Fruit fly (Drosophila melanogaster) whole organism, embryonic: ENCODE results near the gene CG7550.

Source experiments
- Ada2b ChIP-seq: fragments of 200-800 bp; sonication (Bioruptor generic); IDR thresholded peaks from 2 replicates; pipeline ENCODE4 v1.3.6; 2022; ENCODE audit warnings: missing biosample characterization, missing genetic modification characterization
- Antp ChIP-seq: fragments of 200-800 bp; sonication (Bioruptor generic); optimal IDR thresholded peaks from 3 replicates; lab custom pipeline; 2016; ENCODE audit warnings: missing biosample characterization, missing genetic modification characterization
- Atf6 ChIP-seq: fragments of 200-800 bp; sonication (Bioruptor generic); IDR thresholded peaks from 2 replicates; pipeline ENCODE4 v1.3.6; 2022; ENCODE audit warnings: missing biosample characterization, missing genetic modification characterization
- CG10267 ChIP-seq: fragments of 200-800 bp; sonication (Bioruptor generic); optimal IDR thresholded peaks from 2 replicates; lab custom pipeline; 2018; ENCODE audit warnings: missing biosample characterization, mild to moderate bottlenecking, missing genetic modification characterization, moderate library complexity
- CG10321 ChIP-seq: fragments of 200-800 bp; sonication (Bioruptor generic); IDR thresholded peaks from 2 replicates; pipeline ENCODE4 v1.3.6; 2022; ENCODE audit warnings: missing biosample characterization, missing genetic modification characterization
- CG10654 ChIP-seq: fragments of 200-800 bp; sonication (Bioruptor generic); optimal IDR thresholded peaks from 2 replicates; lab custom pipeline; 2016; ENCODE audit warnings: missing biosample characterization, missing genetic modification characterization
- CG12299 ChIP-seq: fragments of 200-800 bp; sonication (Bioruptor generic); optimal IDR thresholded peaks from 2 replicates; lab custom pipeline; 2018; ENCODE audit warnings: missing biosample characterization, mild to moderate bottlenecking, missing genetic modification characterization
- CG12659 ChIP-seq: fragments of 200-800 bp; sonication (Bioruptor generic); optimal IDR thresholded peaks from 3 replicates; lab custom pipeline; 2017; ENCODE audit warnings: mild to moderate bottlenecking, missing biosample characterization, missing genetic modification reagents, missing genetic modification characterization
- CG12744 ChIP-seq: fragments of 200-800 bp; sonication (Bioruptor generic); optimal IDR thresholded peaks from 2 replicates; lab custom pipeline; 2016; ENCODE audit warnings: missing biosample characterization, missing genetic modification characterization
- CG13424 ChIP-seq: fragments of 200-800 bp; sonication (Bioruptor generic); optimal IDR thresholded peaks from 2 replicates; lab custom pipeline; 2019; ENCODE audit warnings: missing biosample characterization, mild to moderate bottlenecking, missing genetic modification characterization, moderate library complexity
- CG15269 ChIP-seq: fragments of 200-800 bp; sonication (Bioruptor generic); optimal IDR thresholded peaks from 2 replicates; lab custom pipeline; 2018; ENCODE audit warnings: missing biosample characterization, mild to moderate bottlenecking, missing genetic modification characterization, moderate library complexity
- CG1603 ChIP-seq: fragments of 200-800 bp; sonication (Bioruptor generic); optimal IDR thresholded peaks from 2 replicates; lab custom pipeline; 2019; ENCODE audit warnings: missing biosample characterization, mild to moderate bottlenecking, missing genetic modification characterization, moderate library complexity
- CG17361 ChIP-seq: fragments of 200-800 bp; sonication (Bioruptor generic); IDR thresholded peaks from 3 replicates; pipeline ENCODE4 v1.3.6; 2022; ENCODE audit warnings: missing biosample characterization, missing genetic modification characterization
- CG17385 ChIP-seq: fragments of 200-800 bp; sonication (Bioruptor generic); optimal IDR thresholded peaks from 3 replicates; lab custom pipeline; 2018; ENCODE audit warnings: missing biosample characterization, mild to moderate bottlenecking, missing genetic modification characterization
- CG17568 ChIP-seq: fragments of 200-800 bp; sonication (Bioruptor generic); optimal IDR thresholded peaks from 2 replicates; lab custom pipeline; 2018; ENCODE audit warnings: missing biosample characterization, mild to moderate bottlenecking, missing genetic modification characterization, moderate library complexity
- CG2678 ChIP-seq: fragments of 200-800 bp; sonication (Bioruptor generic); optimal IDR thresholded peaks from 3 replicates; lab custom pipeline; 2019; ENCODE audit warnings: missing biosample characterization, mild to moderate bottlenecking, missing genetic modification characterization, moderate library complexity
- CG30403 ChIP-seq: fragments of 200-800 bp; sonication (Bioruptor generic); optimal IDR thresholded peaks from 3 replicates; lab custom pipeline; 2016; ENCODE audit warnings: missing biosample characterization, missing genetic modification characterization
- CG3407 ChIP-seq: fragments of 200-800 bp; sonication (Bioruptor generic); optimal IDR thresholded peaks from 2 replicates; lab custom pipeline; 2018; ENCODE audit warnings: missing biosample characterization, mild to moderate bottlenecking, missing genetic modification characterization
- CG4424 ChIP-seq: fragments of 200-800 bp; sonication (Bioruptor generic); optimal IDR thresholded peaks from 3 replicates; lab custom pipeline; 2016; ENCODE audit warnings: missing biosample characterization, missing genetic modification characterization
- CG6689 ChIP-seq: fragments of 200-800 bp; sonication (Bioruptor generic); IDR thresholded peaks from 2 replicates; pipeline ENCODE4 v1.3.6; 2022; ENCODE audit warnings: missing biosample characterization, missing genetic modification characterization
- CG7556 ChIP-seq: fragments of 200-800 bp; sonication (Bioruptor generic); optimal IDR thresholded peaks from 2 replicates; lab custom pipeline; 2017; ENCODE audit warnings: missing biosample characterization, mild to moderate bottlenecking, missing genetic modification characterization
- CG9215 ChIP-seq: fragments of 200-800 bp; sonication (Bioruptor generic); IDR thresholded peaks from 2 replicates; pipeline ENCODE4 v1.3.6; 2022; ENCODE audit warnings: missing biosample characterization, missing genetic modification characterization
- CG9932 ChIP-seq: fragments of 200-800 bp; sonication (Bioruptor generic); IDR thresholded peaks from 2 replicates; pipeline ENCODE4 v1.3.6; 2022; ENCODE audit warnings: missing biosample characterization, missing genetic modification characterization
- Doc2 ChIP-seq: fragments of 200-800 bp; sonication (Bioruptor generic); IDR thresholded peaks from 2 replicates; pipeline ENCODE4 v1.3.6; 2022; ENCODE audit warnings: missing biosample characterization, missing genetic modification characterization
- Hmr ChIP-seq: fragments of 200-800 bp; sonication (Bioruptor generic); optimal IDR thresholded peaks from 3 replicates; lab custom pipeline; 2017; ENCODE audit warnings: mild to moderate bottlenecking, missing biosample characterization, missing genetic modification reagents, missing genetic modification characterization
- Hr39 ChIP-seq: fragments of >200 bp; optimal IDR thresholded peaks from 2 replicates; lab custom pipeline; 2017
- NK7.1 ChIP-seq: fragments of 200-800 bp; sonication (Bioruptor generic); optimal IDR thresholded peaks from 3 replicates; lab custom pipeline; 2016; ENCODE audit warnings: missing biosample characterization, missing genetic modification characterization
- NfI ChIP-seq: fragments of 200-800 bp; sonication (Bioruptor generic); optimal IDR thresholded peaks from 3 replicates; lab custom pipeline; 2018; ENCODE audit warnings: missing biosample characterization, mild to moderate bottlenecking, missing genetic modification characterization, moderate library complexity
- Sry-β ChIP-seq: fragments of 200-800 bp; sonication (Bioruptor generic); optimal IDR thresholded peaks from 2 replicates; lab custom pipeline; 2018; ENCODE audit warnings: missing biosample characterization, mild to moderate bottlenecking, missing genetic modification characterization, moderate library complexity
- amos ChIP-seq: fragments of 200-800 bp; sonication (Bioruptor generic); IDR thresholded peaks from 2 replicates; pipeline ENCODE4 v1.3.6; 2022; ENCODE audit warnings: missing biosample characterization, missing genetic modification characterization; ENCODE audit not compliant: partially characterized antibody
- ase ChIP-seq: fragments of 200-800 bp; sonication (Bioruptor generic); IDR thresholded peaks from 3 replicates; pipeline ENCODE4 v1.3.6; 2022; ENCODE audit warnings: missing biosample characterization, missing genetic modification characterization
- corto ChIP-seq: fragments of 200-800 bp; sonication (Bioruptor generic); optimal IDR thresholded peaks from 2 replicates; lab custom pipeline; 2016; ENCODE audit warnings: missing biosample characterization, mild to moderate bottlenecking, missing genetic modification characterization, moderate library complexity
- disco-r ChIP-seq: fragments of 200-800 bp; sonication (Bioruptor generic); optimal IDR thresholded peaks from 2 replicates; lab custom pipeline; 2016; ENCODE audit warnings: missing biosample characterization, missing genetic modification characterization
- gcm ChIP-seq: fragments of 200-800 bp; sonication (Bioruptor generic); optimal IDR thresholded peaks from 2 replicates; lab custom pipeline; 2019; ENCODE audit warnings: missing biosample characterization, mild to moderate bottlenecking, missing genetic modification characterization, moderate library complexity
- jing ChIP-seq: fragments of 200-800 bp; sonication (Bioruptor generic); optimal IDR thresholded peaks from 2 replicates; lab custom pipeline; 2018; ENCODE audit warnings: missing biosample characterization, mild to moderate bottlenecking, missing genetic modification characterization
- jumu ChIP-seq: fragments of 200-800 bp; sonication (Bioruptor generic); optimal IDR thresholded peaks from 3 replicates; lab custom pipeline; 2016; ENCODE audit warnings: missing biosample characterization, missing genetic modification characterization
- ken ChIP-seq: fragments of 200-800 bp; sonication (Bioruptor generic); IDR thresholded peaks from 3 replicates; pipeline ENCODE4 v1.3.6; 2022; ENCODE audit warnings: missing biosample characterization, missing genetic modification characterization
- lmd ChIP-seq: fragments of 200-800 bp; sonication (Bioruptor generic); IDR thresholded peaks from 2 replicates; pipeline ENCODE4 v1.3.6; 2022; ENCODE audit warnings: missing biosample characterization, missing genetic modification characterization
- luna ChIP-seq: fragments of 200-800 bp; sonication (Bioruptor generic); optimal IDR thresholded peaks from 2 replicates; lab custom pipeline; 2016; ENCODE audit warnings: missing biosample characterization, missing genetic modification characterization
- mam ChIP-seq: fragments of 200-800 bp; sonication (Bioruptor generic); optimal IDR thresholded peaks from 3 replicates; lab custom pipeline; 2016; ENCODE audit warnings: missing biosample characterization, missing genetic modification characterization
- nom ChIP-seq: fragments of 200-800 bp; sonication (Bioruptor generic); optimal IDR thresholded peaks from 2 replicates; lab custom pipeline; 2017; ENCODE audit warnings: missing biosample characterization, missing genetic modification characterization, mild to moderate bottlenecking, moderate library complexity, missing genetic modification reagents
- pb ChIP-seq: fragments of 200-800 bp; sonication (Bioruptor generic); optimal IDR thresholded peaks from 3 replicates; lab custom pipeline; 2016; ENCODE audit warnings: missing biosample characterization, missing genetic modification characterization
- pfk ChIP-seq: fragments of 200-800 bp; sonication (Bioruptor generic); optimal IDR thresholded peaks from 2 replicates; lab custom pipeline; 2018; ENCODE audit warnings: missing biosample characterization, mild to moderate bottlenecking, missing genetic modification characterization, moderate library complexity
- pho ChIP-seq: fragments of 200-800 bp; sonication (Bioruptor generic); optimal IDR thresholded peaks from 2 replicates; lab custom pipeline; 2016; ENCODE audit warnings: missing biosample characterization, missing genetic modification characterization
- rib ChIP-seq: fragments of 200-800 bp; sonication (Bioruptor generic); IDR thresholded peaks from 2 replicates; pipeline ENCODE4 v1.3.6; 2022; ENCODE audit warnings: missing biosample characterization, missing genetic modification characterization
- shn ChIP-seq: fragments of 200-800 bp; sonication (Bioruptor generic); optimal IDR thresholded peaks from 3 replicates; lab custom pipeline; 2016; ENCODE audit warnings: missing biosample characterization, missing genetic modification characterization
- sna ChIP-seq: fragments of 200-800 bp; sonication (Bioruptor generic); IDR thresholded peaks from 2 replicates; pipeline ENCODE4 v1.3.6; 2022; ENCODE audit warnings: missing biosample characterization, missing genetic modification characterization; ENCODE audit not compliant: partially characterized antibody
- ssp ChIP-seq: fragments of 200-800 bp; sonication (Bioruptor generic); IDR thresholded peaks from 2 replicates; pipeline ENCODE4 v1.3.6; 2022; ENCODE audit warnings: missing biosample characterization, missing genetic modification characterization
- tna ChIP-seq: fragments of 200-800 bp; sonication (Bioruptor generic); IDR thresholded peaks from 2 replicates; pipeline ENCODE4 v1.3.6; 2022; ENCODE audit warnings: missing biosample characterization, missing genetic modification characterization; ENCODE audit not compliant: partially characterized antibody
- unpg ChIP-seq: fragments of 200-800 bp; sonication (Bioruptor generic); optimal IDR thresholded peaks from 3 replicates; lab custom pipeline; 2018; ENCODE audit warnings: missing biosample characterization, mild to moderate bottlenecking, missing genetic modification characterization, moderate library complexity
- zfh1 ChIP-seq: fragments of 200-800 bp; sonication (Bioruptor generic); IDR thresholded peaks from 3 replicates; pipeline ENCODE4 v1.3.6; 2022; ENCODE audit warnings: missing biosample characterization, missing genetic modification characterization

Gene CG7550

dm6 chr3L:8127712-8128210 lies 3.4 kb upstream of the CG7550 start, which contains the start of the genes Cds and Uba2 (continued):
- TF ChIP-seq corto (peak; percentile 79), pho (peak; percentile 80), CG30403 (GFP tag; lab: Kevin White, UChicago) (peak; percentile 96), jumu (peak; percentile 71), CG6689 (GFP tag; lab: Robert Waterston, UW) (peak; percentile 90), shn (peak; percentile 75), luna (GFP tag; lab: Kevin White, UChicago) (peak; percentile 63), CG2678 (tag; lab: Kevin White, UChicago) (peak; percentile 94), Doc2 (GFP tag; lab: Robert Waterston, UW) (peak; percentile 60; the same call in 1 of the 2 replicates), CG10267 (tag; lab: Kevin White, UChicago) (peak; percentile 99), pfk (GFP tag; lab: Kevin White, UChicago) (peak; percentile 65), ken (GFP tag; lab: Robert Waterston, UW) (peak; percentile 90), CG4424 (GFP tag; lab: Kevin White, UChicago) (peak; percentile 94), Hmr (GFP tag; lab: Kevin White, UChicago) (no peak), zfh1 (GFP tag; lab: Robert Waterston, UW) (peak; percentile 89), NfI (GFP tag; lab: Kevin White, UChicago) (peak; percentile 95), Ada2b (GFP tag; lab: Robert Waterston, UW) (peak; percentile 92), CG15269 (peak; percentile 93), mam (peak; percentile 88), CG9932 (GFP tag; lab: Robert Waterston, UW) (peak; percentile 98), tna (GFP tag; lab: Robert Waterston, UW) (no peak), Atf6 (GFP tag; lab: Robert Waterston, UW) (peak; percentile 93), CG13424 (tag; lab: Kevin White, UChicago) (peak; percentile 96), CG12659 (GFP tag; lab: Kevin White, UChicago) (peak; percentile 97), jing (no peak), CG12744 (GFP tag; lab: Kevin White, UChicago) (peak; percentile 51), CG10654 (GFP tag; lab: Kevin White, UChicago) (peak; percentile 93), CG17385 (GFP tag; lab: Kevin White, UChicago) (peak; percentile 89), Sry-β (GFP tag; lab: Kevin White, UChicago) (peak; percentile 75), CG1603 (tag; lab: Kevin White, UChicago) (peak; percentile 50), ase (GFP tag; lab: Robert Waterston, UW) (peak; percentile 85), disco-r (GFP tag; lab: Kevin White, UChicago) (peak; percentile 23), sna (GFP tag; lab: Robert Waterston, UW) (no peak), NK7.1 (GFP tag; lab: Kevin White, UChicago) (peak; percentile 10), nom (GFP tag; lab: Kevin White, UChicago) (peak; percentile 86), CG7556 (GFP tag; lab: Kevin White, UChicago) (peak; percentile 89), CG17568 (GFP tag; lab: Kevin White, UChicago) (no peak), CG17361 (GFP tag; lab: Robert Waterston, UW) (peak; percentile 94), Hr39 (lab: Kevin White, UChicago) (no peak), gcm (GFP tag; lab: Kevin White, UChicago) (peak; percentile 88), CG10321 (0 out of 2 replicates have a peak, but pooled peaks have one; percentile 22), rib (peak; percentile 87), unpg (GFP tag; lab: Kevin White, UChicago) (peak; percentile 93), CG9215 (peak; percentile 93), pb (GFP tag; lab: Kevin White, UChicago) (peak; percentile 48), amos (GFP tag; lab: Robert Waterston, UW) (peak; percentile 39; the same call in 1 of the 2 replicates), ssp (GFP tag; lab: Robert Waterston, UW) (peak; percentile 84), Antp (GFP tag; lab: Kevin White, UChicago) (peak; percentile 83), CG3407 (GFP tag; lab: Kevin White, UChicago) (peak; percentile 81), lmd (peak; percentile 91), CG12299 (tag; lab: Kevin White, UChicago) (peak; percentile 87)
